Fruit fly (Drosophila melanogaster): Measurements from ENCODE around the gene NimB3.

- TF ChIP-seq CG8478 (optimal IDR thresholded peaks at IDR 0.05) (no peak), CTCF (optimal IDR thresholded peaks at IDR 0.05) (no peak)
These were observed 20.3 kb downstream of the NimB3 start, which contains the start of gene Vajk3 for dm6 chr2L:13947476-13947875.

Data from S2 (cell line).